Fruit fly (Drosophila melanogaster) whole organism, wandering third instar larva: Measurements from ENCODE around the gene Creld.

Experiments
- Abd-B ChIP-seq: fragments of >200 bp; optimal IDR thresholded peaks from 2 replicates; lab custom pipeline; 2017; ENCODE audit warnings: missing biosample characterization, missing genetic modification characterization
- CG9705 ChIP-seq: fragments of 200-800 bp; sonication (Bioruptor generic); optimal IDR thresholded peaks from 2 replicates; lab custom pipeline; 2018; ENCODE audit warnings: missing biosample characterization, mild to moderate bottlenecking, missing genetic modification characterization
- Dfd ChIP-seq: fragments of >200 bp; optimal IDR thresholded peaks from 2 replicates; lab custom pipeline; 2017; ENCODE audit warnings: missing biosample characterization, missing genetic modification characterization
- Dif ChIP-seq: fragments of 200-275, 200-300 bp; sonication (Bioruptor generic); optimal IDR thresholded peaks from 2 replicates; lab custom pipeline; 2018; ENCODE audit warnings: missing biosample characterization, missing genetic modification characterization; ENCODE audit not compliant: partially characterized antibody
- Rel ChIP-seq, 2 experiments: fragments of 200-800 bp; sonication (Bioruptor generic) in 1 of 2; optimal IDR thresholded peaks; 2 replicates in 1 of 2; 3 replicates in 1 of 2; lab custom pipeline; 2016 to 2019; ENCODE audit warnings: mild to moderate bottlenecking in 2 of 2, missing biosample characterization in 2 of 2, missing genetic modification characterization in 2 of 2, moderate library complexity in 1 of 2
- brk ChIP-seq: fragments of 200-800 bp; sonication (Bioruptor generic); optimal IDR thresholded peaks from 2 replicates; lab custom pipeline; 2016; ENCODE audit warnings: missing biosample characterization, mild to moderate bottlenecking, missing genetic modification characterization
- lola ChIP-seq: fragments of >200 bp; optimal IDR thresholded peaks from 2 replicates; lab custom pipeline; 2017; ENCODE audit warnings: missing biosample characterization, missing genetic modification characterization
- pan ChIP-seq: fragments of >200 bp; optimal IDR thresholded peaks from 2 replicates; lab custom pipeline; 2017
- psq ChIP-seq: fragments of 200-800 bp; sonication (Bioruptor generic); optimal IDR thresholded peaks from 3 replicates; lab custom pipeline; 2017; ENCODE audit warnings: missing biosample characterization, mild to moderate bottlenecking, missing genetic modification characterization, moderate library complexity
- woc ChIP-seq: sonication (Bioruptor generic); optimal IDR thresholded peaks from 2 replicates; lab custom pipeline; 2016; ENCODE audit warnings: missing biosample characterization, mild to moderate bottlenecking, missing genetic modification characterization

DNA sequence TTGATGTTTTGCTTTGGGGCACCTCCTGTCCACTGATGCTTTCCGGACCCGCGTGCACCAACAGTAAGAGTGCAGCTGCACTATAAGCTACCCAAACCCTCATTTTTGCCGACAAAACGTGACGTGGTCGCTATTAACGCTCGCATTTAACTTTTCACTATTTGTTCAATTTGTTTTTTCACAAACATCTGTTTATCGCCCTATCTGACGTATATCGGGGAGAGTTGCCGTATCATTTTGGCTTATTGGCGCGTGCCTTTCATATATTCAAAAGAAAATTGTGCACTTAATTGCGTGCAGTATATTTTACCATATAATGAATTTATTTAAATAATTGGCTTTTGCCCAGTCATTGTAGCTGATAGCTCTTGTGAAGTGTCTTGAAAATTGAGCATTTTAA, 4.4 kb downstream of the Creld start, which contains the start of the genes Nhe1 and Sam-S:
- TF ChIP-seq brk = no peak
- TF ChIP-seq Abd-B (GFP tag; lab: Kevin White, UChicago) = no peak
- TF ChIP-seq CG9705 (GFP tag; lab: Kevin White, UChicago) = no peak
- no peak for TF ChIP-seq psq
- no peak for TF ChIP-seq woc (GFP tag; lab: Kevin White, UChicago)
- no peak for TF ChIP-seq lola (GFP tag; lab: Kevin White, UChicago)
- TF ChIP-seq Rel (GFP tag; optimal IDR thresholded peaks at IDR 0.05; lab: Kevin White, UChicago) = no peak
- TF ChIP-seq Rel (tag; optimal IDR thresholded peaks at IDR 0.05; lab: Kevin White, UChicago) = no peak
- no peak for TF ChIP-seq Dfd
- no peak for TF ChIP-seq Dif (GFP tag; lab: Kevin White, UChicago)
- no peak for TF ChIP-seq pan (lab: Kevin White, UChicago)
